Fruit fly (Drosophila melanogaster) S2 (cell line): ENCODE data around the gene CG14205.

ENCODE experiments used
- CG8478 ChIP-seq: fragments of >200 bp; optimal IDR thresholded peaks from 2 replicates; lab custom pipeline; 2018
- CTCF ChIP-seq, 2 experiments: fragments of >200 bp; optimal IDR thresholded peaks; 2 replicates each; lab custom pipeline; 2018

Gene CG14205

DNA sequence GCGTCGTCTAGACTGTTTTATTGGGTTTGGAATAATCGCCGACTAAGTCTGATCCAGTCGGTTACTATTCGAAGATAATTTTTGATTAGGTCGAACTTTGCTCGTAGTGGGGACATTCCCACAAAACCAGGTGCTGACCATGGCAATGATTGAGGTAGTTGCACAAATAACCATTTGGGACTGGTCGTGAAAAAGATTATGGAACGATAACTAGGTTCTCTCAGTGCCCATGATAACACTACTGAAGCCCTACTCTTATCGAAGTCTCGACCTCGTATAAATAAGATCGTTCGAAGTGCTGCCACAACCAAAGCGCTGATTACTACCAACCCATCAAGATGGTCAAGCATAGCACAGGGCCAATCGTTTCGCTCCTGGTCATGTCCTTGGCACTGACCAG, at the start of gene CG14205:
TSS of gene CG14205 (plus strand) at position 301 of the 400 bp plus-strand sequence.
- TF ChIP-seq CG8478 (lab: Kevin White, UChicago) (no peak), CTCF (optimal IDR thresholded peaks at IDR 0.05; lab: Kevin White, UChicago) (no peak)

DNA sequence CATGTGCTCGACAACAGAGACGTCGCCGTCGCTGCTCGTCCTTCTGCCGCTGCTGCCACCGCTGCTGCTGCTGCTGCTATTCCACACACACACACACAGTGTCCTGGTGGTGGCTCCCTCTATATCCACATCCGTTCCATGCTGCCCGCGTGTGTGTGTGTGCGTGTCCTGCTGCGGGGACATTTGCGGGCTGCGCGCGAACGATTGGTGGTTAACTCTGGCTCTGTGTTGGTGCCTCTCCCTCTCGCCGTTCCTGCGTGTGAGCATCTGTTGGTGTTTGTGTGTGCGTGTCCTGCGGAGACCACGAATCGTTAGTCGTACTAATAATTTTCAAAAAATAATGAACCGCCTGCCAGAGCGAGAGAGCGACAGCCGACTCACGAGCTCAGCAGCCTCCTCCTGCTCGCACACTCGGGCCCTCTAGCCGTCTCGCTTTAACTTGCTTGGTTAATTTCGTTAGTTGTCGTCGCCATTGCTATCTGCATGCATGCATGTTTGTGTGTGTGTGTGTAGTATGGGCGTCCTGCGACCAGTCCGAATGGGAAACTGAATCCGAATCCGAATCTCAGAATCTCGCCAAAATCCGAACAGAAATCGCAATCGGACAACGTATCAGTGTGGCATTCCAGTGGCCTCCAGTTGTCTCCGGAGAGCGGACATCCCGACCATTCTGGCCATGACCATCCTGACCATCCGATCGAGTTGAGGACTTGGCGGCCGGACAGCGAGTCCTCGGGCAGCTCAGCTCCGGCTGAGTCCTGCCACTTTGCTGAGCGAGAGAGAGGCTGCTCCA, 46.3 kb upstream of the CG14205 start:
- TF ChIP-seq CTCF (optimal IDR thresholded peaks at IDR 0.05; lab: Kevin White, UChicago) (peak; percentile 64 to 80), CG8478 (lab: Kevin White, UChicago) (no peak)

DNA sequence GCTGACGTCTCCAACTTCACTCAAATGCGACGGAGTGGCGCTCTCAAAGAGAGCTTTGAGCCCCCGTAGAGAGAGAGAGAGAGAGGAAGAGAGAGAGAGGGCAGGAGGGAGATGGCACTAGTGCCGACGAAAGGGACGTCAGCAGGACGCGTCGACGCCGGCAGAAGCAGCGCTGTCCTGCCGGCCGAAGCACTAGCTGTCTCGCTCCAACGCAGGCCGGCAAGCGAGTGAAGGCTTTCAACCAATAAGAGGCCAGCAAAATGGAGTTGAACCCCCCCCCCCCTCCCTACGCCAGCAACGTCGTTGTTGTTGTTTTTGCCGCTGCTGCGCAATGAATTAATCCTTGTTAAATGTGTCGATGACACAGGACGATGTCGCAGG, 45.8 kb upstream of the CG14205 start:
- TF ChIP-seq CTCF (optimal IDR thresholded peaks at IDR 0.05; lab: Kevin White, UChicago) (peak in 1 of 2 experiments; percentile 49), CG8478 (lab: Kevin White, UChicago) (no peak)

- no peak for TF ChIP-seq CTCF (optimal IDR thresholded peaks at IDR 0.05; lab: Kevin White, UChicago)
- no peak for TF ChIP-seq CG8478 (lab: Kevin White, UChicago)
These were observed 45.0 kb upstream of the CG14205 start, which contains the start of gene CG32532 for dm6 chrX:19547382-19547781. CG32532 (minus strand) TSS chrX:19547482.

DNA sequence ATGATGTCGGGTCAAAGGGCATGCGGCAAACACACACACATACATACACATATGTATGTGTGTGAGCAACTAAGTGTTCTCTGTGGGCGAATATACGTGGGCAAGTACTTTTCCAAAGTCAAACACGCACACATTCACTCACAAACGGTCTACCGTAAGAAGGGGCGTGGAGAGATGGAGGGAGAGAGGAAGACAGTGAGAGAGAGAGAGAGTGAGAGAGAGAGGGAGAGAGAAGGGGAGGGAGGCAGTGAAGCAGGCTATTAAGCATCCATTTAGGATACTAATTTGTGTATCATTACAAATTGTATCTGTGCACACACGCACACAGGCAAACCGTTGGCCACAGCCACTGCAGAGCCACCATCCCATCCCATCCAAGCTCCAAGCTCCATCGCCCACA, 44.0 kb upstream of the CG14205 start:
- TF ChIP-seq CG8478 (lab: Kevin White, UChicago) (no peak), CTCF (optimal IDR thresholded peaks at IDR 0.05; lab: Kevin White, UChicago) (no peak)

DNA sequence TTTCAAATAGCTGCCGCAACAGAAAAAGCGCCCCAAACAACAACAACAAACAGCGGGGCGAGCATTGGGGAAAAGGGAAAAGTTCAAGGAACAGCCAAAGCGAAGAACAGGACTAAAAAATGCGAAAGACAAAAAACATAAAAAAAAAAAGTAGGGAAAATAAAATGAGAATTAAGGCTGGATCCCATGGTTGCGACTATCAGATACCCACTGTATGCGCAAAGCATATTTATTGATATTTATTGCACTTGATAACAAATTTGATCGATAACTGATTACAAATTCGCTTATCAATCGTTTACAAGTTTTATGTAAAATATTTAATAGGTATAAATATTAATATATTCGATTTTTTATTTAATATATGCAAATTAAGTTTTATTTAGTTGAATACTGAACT, 42.8 kb upstream of the CG14205 start:
- TF ChIP-seq CG8478 (lab: Kevin White, UChicago) (no peak), CTCF (optimal IDR thresholded peaks at IDR 0.05; lab: Kevin White, UChicago) (no peak)

DNA sequence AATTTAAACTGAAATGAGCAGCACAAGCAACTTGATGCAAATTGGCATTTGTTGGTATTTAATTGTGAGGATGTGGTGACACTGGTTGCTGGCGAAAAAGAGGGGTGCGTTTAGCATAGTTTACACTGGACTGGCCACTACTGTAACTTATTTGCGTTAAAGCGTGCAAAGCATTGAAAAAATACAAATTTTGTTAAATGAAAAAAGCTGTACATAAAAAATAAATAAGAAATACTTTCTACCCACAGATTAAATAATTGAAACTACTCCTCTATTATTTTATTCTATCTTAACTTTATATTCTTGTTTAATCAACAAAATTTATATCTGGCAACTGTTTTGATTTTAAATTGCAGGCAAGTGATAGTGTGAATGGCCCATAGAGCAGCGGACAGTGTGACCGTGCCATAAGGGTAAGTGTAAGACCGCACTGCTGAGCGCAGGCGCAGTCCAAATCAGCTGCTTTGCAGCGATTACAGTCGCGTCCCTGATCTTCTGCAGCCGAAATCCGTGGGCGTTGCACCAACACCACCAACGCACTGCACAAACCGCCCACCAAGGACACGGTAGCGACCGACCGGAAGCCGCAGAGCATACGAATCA, 26.6 kb upstream of the CG14205 start, which contains the start of the genes Grip84 and car:
TSS of gene Grip84 (minus strand) at position 51 of the 603 bp plus-strand sequence.
TSS of gene car (plus strand) at position 306 of the 603 bp plus-strand sequence.
- TF ChIP-seq CTCF (optimal IDR thresholded peaks at IDR 0.05; lab: Kevin White, UChicago) (no peak), CG8478 (lab: Kevin White, UChicago) (no peak)

DNA sequence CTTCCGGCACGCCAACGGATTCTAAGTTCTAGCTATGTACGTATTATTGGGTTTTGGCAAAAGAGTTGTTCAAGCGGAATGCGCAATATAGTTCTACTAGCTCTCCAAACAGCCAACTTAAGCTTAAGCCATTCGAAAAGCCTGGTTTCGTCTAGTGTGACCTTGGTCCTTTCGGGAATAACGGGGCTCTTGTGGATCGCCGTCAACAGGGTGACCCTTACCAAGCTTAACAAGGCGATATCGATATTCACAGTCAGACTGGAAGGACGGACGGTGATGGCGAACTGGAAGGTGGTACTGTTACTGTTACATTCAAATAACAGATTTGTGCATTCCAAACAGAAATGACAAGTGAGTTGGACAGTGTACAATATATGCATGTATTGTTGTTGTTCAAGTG, 18.7 kb upstream of the CG14205 start:
- no peak for TF ChIP-seq CG8478 (lab: Kevin White, UChicago)

DNA sequence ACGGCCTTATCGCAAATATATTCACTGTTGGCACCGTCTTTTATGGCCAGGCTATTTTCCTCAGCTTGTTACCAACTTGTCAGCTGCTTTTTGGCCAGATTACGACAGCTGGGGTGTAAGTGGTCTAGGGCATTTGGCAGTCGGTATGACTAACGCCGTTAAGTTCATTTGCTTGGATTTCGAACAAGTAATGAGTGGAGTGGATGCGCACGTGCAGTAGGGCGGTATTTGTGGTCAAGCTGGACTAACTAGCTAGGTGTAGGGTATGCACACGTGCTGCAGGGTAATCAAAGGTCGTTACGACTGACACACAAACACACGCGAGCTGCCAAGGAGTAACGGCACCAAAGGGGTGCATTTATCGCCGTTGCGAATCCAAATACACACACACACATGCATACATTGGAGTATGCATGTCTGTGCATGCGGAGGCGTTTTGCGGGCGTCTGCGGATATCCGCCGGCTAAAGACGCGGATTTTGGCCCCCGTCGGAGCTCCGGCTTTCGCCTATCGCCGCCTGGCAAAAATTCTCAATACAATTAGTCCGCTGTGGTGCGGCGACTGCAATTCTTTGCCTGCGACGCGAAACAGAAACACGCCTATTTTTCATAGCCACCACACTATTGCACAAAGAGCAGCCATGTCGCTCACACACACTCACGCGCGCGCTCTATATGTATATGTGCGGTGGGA, 14.3 kb upstream of the CG14205 start:
- TF ChIP-seq CTCF (optimal IDR thresholded peaks at IDR 0.05; lab: Kevin White, UChicago) = no peak
- no peak for TF ChIP-seq CG8478 (lab: Kevin White, UChicago)

dm6 chrX:19578908-19579647, 13.3 kb upstream of the CG14205 start:
- TF ChIP-seq CTCF (optimal IDR thresholded peaks at IDR 0.05; lab: Kevin White, UChicago) (no peak), CG8478 (lab: Kevin White, UChicago) (no peak)

dm6 chrX:19579648-19580301, 12.6 kb upstream of the CG14205 start, which contains the start of gene Tao:
Tao (minus strand) TSS chrX:19579800.
- TF ChIP-seq CTCF (optimal IDR thresholded peaks at IDR 0.05; lab: Kevin White, UChicago) (no peak), CG8478 (lab: Kevin White, UChicago) (no peak)

- TF ChIP-seq CG8478 (lab: Kevin White, UChicago) (no peak), CTCF (optimal IDR thresholded peaks at IDR 0.05; lab: Kevin White, UChicago) (no peak)
These were observed 10.5 kb upstream of the CG14205 start, which contains the start of gene CG14218 for dm6 chrX:19581881-19582280. CG14218 (minus strand) TSS chrX:19581981.

- TF ChIP-seq CTCF (optimal IDR thresholded peaks at IDR 0.05; lab: Kevin White, UChicago) = no peak
These were observed 9.7 kb upstream of the CG14205 start for dm6 chrX:19582732-19583131.

DNA sequence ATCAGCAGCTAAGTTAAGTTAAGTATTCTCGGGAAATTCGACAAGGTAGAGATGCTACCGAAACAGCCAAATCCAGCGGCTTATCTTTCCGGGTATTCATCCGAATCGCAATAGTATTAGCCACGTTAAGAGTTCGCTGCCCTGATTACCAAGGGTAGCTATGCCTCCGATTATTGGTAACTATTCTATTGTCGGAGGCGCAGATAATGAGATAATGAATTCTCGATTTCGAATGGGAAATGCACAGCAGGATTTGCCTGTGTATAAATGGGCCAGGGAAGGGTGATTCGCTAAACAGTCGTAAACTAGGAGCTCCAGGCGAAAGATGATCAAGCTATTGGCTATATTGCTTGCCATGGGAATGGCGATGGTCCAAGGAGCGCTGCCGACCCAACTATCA, 9.1 kb upstream of the CG14205 start, which contains the start of gene CG14204:
TSS of gene CG14204 (plus strand) at position 301 of the 400 bp plus-strand sequence.
- TF ChIP-seq CG8478 (lab: Kevin White, UChicago) (no peak), CTCF (optimal IDR thresholded peaks at IDR 0.05; lab: Kevin White, UChicago) (no peak)
